Worm (Caenorhabditis elegans) whole organism, L4 larva: ENCODE data around the gene F59B2.9.

ENCODE experiments used
- F49E8.2 ChIP-seq: sonication (generic microtip); optimal IDR thresholded peaks from 2 replicates; lab custom pipeline; 2016; ENCODE audit warnings: missing compliant biosample characterization, mild to moderate bottlenecking, missing genetic modification characterization, borderline replicate concordance
- R02D3.7 ChIP-seq: fragments of 150-350 bp; sonication (generic microtip); optimal IDR thresholded peaks from 3 replicates; lab custom pipeline; 2014; ENCODE audit warnings: missing biosample characterization, missing genetic modification characterization
- aha-1 ChIP-seq: fragments of 150-350 bp; peaks from one replicate; lab custom pipeline; 2014; ENCODE audit warnings: missing biosample characterization, missing genetic modification characterization
- arid-1 ChIP-seq: fragments of 200-800 bp; sonication (Bioruptor generic); conservative IDR thresholded peaks from 2 replicates; pipeline ENCODE4 v1.3.6; 2022; ENCODE audit warnings: missing genetic modification reagents, missing genetic modification characterization, missing compliant biosample characterization
- daf-16 ChIP-seq, 3 experiments: sonication (generic microtip); optimal IDR thresholded peaks; 2 replicates each; lab custom pipeline; 2016 to 2017; ENCODE audit warnings: missing genetic modification characterization in 3 of 3, missing genetic modification reagents in 3 of 3, mild to moderate bottlenecking in 2 of 3, missing compliant biosample characterization in 2 of 3, missing biosample characterization in 1 of 3, moderate library complexity in 1 of 3
- dmd-6 ChIP-seq: fragments of 200-800 bp; sonication (Bioruptor generic); IDR thresholded peaks from 2 replicates; pipeline ENCODE4 v1.3.6; 2022; ENCODE audit warnings: missing genetic modification reagents, missing genetic modification characterization, missing compliant biosample characterization
- dpl-1 ChIP-seq: fragments of 150-350 bp; optimal IDR thresholded peaks from 2 replicates; lab custom pipeline; 2014; ENCODE audit warnings: missing biosample characterization, missing genetic modification reagents, missing genetic modification characterization
- egl-43 ChIP-seq: fragments of 200-800 bp; sonication (Bioruptor generic); IDR thresholded peaks from 2 replicates; pipeline ENCODE4 v1.3.6; 2022; ENCODE audit warnings: missing genetic modification reagents, missing genetic modification characterization, missing compliant biosample characterization
- hif-1 ChIP-seq, 2 experiments: sonication (generic microtip); optimal IDR thresholded peaks; 2 replicates each; lab custom pipeline; 2016 to 2017; ENCODE audit warnings: missing compliant biosample characterization in 2 of 2, missing genetic modification characterization in 2 of 2, missing genetic modification reagents in 2 of 2, missing genotype in 2 of 2, mild to moderate bottlenecking in 1 of 2
- hlh-11 ChIP-seq: fragments of 200-800 bp; sonication (Bioruptor generic); optimal IDR thresholded peaks from 2 replicates; lab custom pipeline; 2018; ENCODE audit warnings: mild to moderate bottlenecking, missing genetic modification characterization, missing compliant biosample characterization
- hmg-1.1 ChIP-seq: fragments of 200-800 bp; sonication (Bioruptor generic); IDR thresholded peaks from 2 replicates; pipeline ENCODE4 v1.3.6; 2022; ENCODE audit warnings: missing genetic modification reagents, missing genetic modification characterization, missing compliant biosample characterization
- lin-38 ChIP-seq: fragments of 200-800 bp; sonication (Bioruptor generic); IDR thresholded peaks from 2 replicates; pipeline ENCODE4 v1.3.6; 2022; ENCODE audit warnings: missing genetic modification reagents, missing genetic modification characterization, missing compliant biosample characterization
- lsy-2 ChIP-seq, 2 experiments: fragments of 150-350 bp in 1 of 2; sonication (generic microtip) in 1 of 2; optimal IDR thresholded peaks; 2 replicates each; lab custom pipeline; 2014 to 2017; ENCODE audit warnings: missing biosample characterization in 2 of 2, missing genetic modification characterization in 2 of 2
- madf-5 ChIP-seq, 2 experiments: fragments of 200-800 bp; sonication (Bioruptor generic); IDR thresholded peaks; 2 replicates each; pipeline ENCODE4 v1.3.6; 2022; ENCODE audit warnings: missing compliant biosample characterization in 2 of 2, missing genetic modification characterization in 2 of 2
- mep-1 ChIP-seq: fragments of 150-350 bp; sonication (generic microtip); optimal IDR thresholded peaks from 3 replicates; lab custom pipeline; 2014; ENCODE audit warnings: missing biosample characterization, missing genetic modification characterization
- mes-2 ChIP-seq: sonication (generic microtip); optimal IDR thresholded peaks from 2 replicates; lab custom pipeline; 2016; ENCODE audit warnings: missing genotype, mild to moderate bottlenecking, missing genetic modification characterization, missing compliant biosample characterization; ENCODE audit not compliant: poor library complexity, severe bottlenecking
- mxl-2 ChIP-seq: fragments of 200-800 bp; sonication (Bioruptor generic); conservative IDR thresholded peaks from 2 replicates; pipeline ENCODE4 v1.3.6; 2022; ENCODE audit warnings: missing genetic modification reagents, missing genetic modification characterization, missing compliant biosample characterization
- mxl-3 ChIP-seq: fragments of 200-800 bp; sonication (Bioruptor generic); optimal IDR thresholded peaks from 2 replicates; lab custom pipeline; 2018; ENCODE audit warnings: mild to moderate bottlenecking, missing genetic modification characterization, missing compliant biosample characterization
- nhr-10 ChIP-seq: fragments of 150-350 bp; optimal IDR thresholded peaks from 2 replicates; lab custom pipeline; 2014; ENCODE audit warnings: missing biosample characterization, missing genetic modification characterization
- nhr-25 ChIP-seq: sonication (generic microtip); optimal IDR thresholded peaks from 2 replicates; lab custom pipeline; 2017; ENCODE audit warnings: missing genetic modification characterization, mild to moderate bottlenecking, missing compliant biosample characterization, antibody characterized with exemption, moderate library complexity, borderline replicate concordance; ENCODE audit not compliant: insufficient read depth
- pha-4 ChIP-seq, 2 experiments: fragments of 150-350 bp in 1 of 2; fragments of 200-800 bp in 1 of 2; sonication (Bioruptor generic) in 1 of 2; IDR thresholded peaks in 1 of 2; optimal IDR thresholded peaks in 1 of 2; 2 replicates each; pipeline versions ENCODE4 v1.3.6 to Lab custom; 2014 to 2022; ENCODE audit warnings: missing genetic modification characterization in 2 of 2, missing genetic modification reagents in 2 of 2, missing biosample characterization in 1 of 2, missing compliant biosample characterization in 1 of 2
- rbr-2 ChIP-seq: sonication (generic microtip); optimal IDR thresholded peaks from 2 replicates; lab custom pipeline; 2016; ENCODE audit warnings: missing genotype, missing genetic modification characterization, missing compliant biosample characterization
- set-16 ChIP-seq: fragments of 200-800 bp; sonication (Bioruptor generic); IDR thresholded peaks from 2 replicates; pipeline ENCODE4 v1.3.6; 2022; ENCODE audit warnings: missing genetic modification reagents, missing genetic modification characterization, missing compliant biosample characterization
- skn-1 ChIP-seq: fragments of 150-350 bp; optimal IDR thresholded peaks from 2 replicates; lab custom pipeline; 2014; ENCODE audit warnings: missing biosample characterization, missing genetic modification characterization
- unc-62 ChIP-seq, 3 experiments: fragments of 150-350 bp in 1 of 3; sonication (generic microtip); optimal IDR thresholded peaks in 2 of 3; peaks in 1 of 3; 1 replicate in 1 of 3; 2 replicates in 2 of 3; lab custom pipeline; 2014 to 2017; ENCODE audit warnings: missing biosample characterization in 3 of 3, missing genetic modification characterization in 3 of 3, missing genetic modification reagents in 3 of 3, missing genotype in 1 of 3
- zfp-3 ChIP-seq: fragments of 200-800 bp; sonication (Bioruptor generic); conservative IDR thresholded peaks from 2 replicates; pipeline ENCODE4 v1.3.6; 2022; ENCODE audit warnings: missing genetic modification reagents, missing genetic modification characterization, missing compliant biosample characterization
- ztf-7 ChIP-seq: fragments of 150-350 bp; optimal IDR thresholded peaks from 2 replicates; lab custom pipeline; 2014; ENCODE audit warnings: missing biosample characterization, missing genetic modification characterization

F59B2.9 gene

DNA sequence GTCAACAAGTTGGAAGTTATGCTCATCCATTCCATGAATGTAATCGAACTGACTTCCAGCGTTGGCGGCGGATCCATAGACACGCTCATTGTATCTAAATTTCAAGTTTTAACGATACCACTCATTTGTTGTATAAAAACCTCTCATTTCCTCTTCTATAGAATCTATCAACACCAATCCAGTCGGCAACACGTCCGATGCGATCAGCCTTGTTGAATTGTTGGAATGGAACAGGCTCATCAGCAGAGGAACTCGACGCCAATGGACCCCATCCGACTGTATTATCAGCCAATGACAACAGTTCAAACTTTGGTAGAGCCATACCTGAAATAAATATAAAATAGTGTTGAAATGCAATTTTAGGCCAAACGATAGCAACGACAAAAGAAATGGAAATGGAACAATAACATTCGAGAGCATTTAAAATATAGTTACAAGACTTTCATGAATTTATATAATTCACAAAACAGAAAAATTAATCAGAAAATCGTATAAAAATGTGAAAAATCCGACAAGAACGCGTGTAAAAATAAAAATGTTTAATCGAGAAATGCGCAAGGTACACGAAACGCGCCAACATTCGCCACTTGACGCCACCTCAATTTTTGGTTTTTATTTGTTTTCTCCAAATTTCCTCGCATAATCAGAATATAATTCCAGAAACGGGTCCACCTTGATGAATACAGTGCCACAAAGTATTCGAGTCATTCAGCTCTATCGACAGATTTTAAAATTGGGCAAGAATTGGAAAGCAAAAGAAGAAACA lies 40.8 kb downstream of the F59B2.9 start, which contains the start of the genes eif-3.D and R08D7.4:
Gene eif-3.D, minus strand, starts transcription at position 324 of the 766 bp plus-strand sequence.
Gene R08D7.4, plus strand, starts transcription at position 638 of the 766 bp plus-strand sequence.
- TF ChIP-seq lsy-2 (tag; optimal IDR thresholded peaks at IDR 0.05; lab: Kevin White, UChicago) (peak in 1 of 2 experiments; percentile 80), pha-4 (GFP tag; IDR thresholded peaks at IDR 0.05; lab: Robert Waterston, UW) (0 out of 2 replicates have a peak, but pooled peaks have one; percentile 31), pha-4 (tag; optimal IDR thresholded peaks at IDR 0.05; lab: Kevin White, UChicago) (no peak), rbr-2 (tag; lab: Kevin White, UChicago) (peak; percentile 65), arid-1 (GFP tag; lab: Robert Waterston, UW) (peak; percentile 52; the same call in 1 of the 2 replicates), aha-1 (tag; lab: Kevin White, UChicago) (peak; percentile 65), hif-1 (tag; optimal IDR thresholded peaks at IDR 0.05; lab: Kevin White, UChicago) (no peak), skn-1 (tag; lab: Kevin White, UChicago) (no peak), zfp-3 (GFP tag; lab: Robert Waterston, UW) (no peak), ztf-7 (tag; lab: Kevin White, UChicago) (peak; percentile 34), R02D3.7 (no peak), hmg-1.1 (peak; percentile 57; the same call in 1 of the 2 replicates), mxl-3 (GFP tag; lab: Kevin White, UChicago) (peak; percentile 13), hlh-11 (tag; lab: Kevin White, UChicago) (peak; percentile 51), mes-2 (tag; lab: Kevin White, UChicago) (peak; percentile 88), mxl-2 (GFP tag; lab: Robert Waterston, UW) (no peak), daf-16 (GFP tag; optimal IDR thresholded peaks at IDR 0.05; lab: Kevin White, UChicago) (peak in 1 of 2 experiments; percentile 35), daf-16 (tag; optimal IDR thresholded peaks at IDR 0.05; lab: Kevin White, UChicago) (peak; percentile 33), mep-1 (tag; lab: Kevin White, UChicago) (peak; percentile 64), lin-38 (GFP tag; lab: Robert Waterston, UW) (peak; percentile 70), dmd-6 (GFP tag; lab: Robert Waterston, UW) (peak; percentile 45), nhr-10 (tag; lab: Kevin White, UChicago) (no peak), dpl-1 (GFP tag; lab: Kevin White, UChicago) (peak; percentile 69)

DNA sequence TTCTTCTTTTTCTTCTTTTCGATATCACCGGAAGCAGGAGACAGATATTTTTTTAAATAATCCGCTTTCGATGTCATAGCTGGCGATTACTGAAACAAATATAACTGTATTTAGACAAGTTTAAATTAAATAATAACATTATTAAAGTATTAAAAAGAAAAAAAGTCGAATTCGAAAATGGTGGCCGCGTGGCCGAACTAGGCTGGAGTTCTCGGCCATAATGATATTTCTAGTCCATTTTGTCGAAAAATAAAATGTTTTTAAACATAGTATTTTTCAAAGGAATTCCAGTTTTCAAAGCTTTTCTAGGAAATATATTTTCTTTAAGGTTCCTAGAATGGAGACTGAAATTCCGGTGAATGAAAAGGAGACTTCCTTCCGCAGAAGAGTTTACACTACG lies 44.6 kb downstream of the F59B2.9 start, which contains the start of the genes bud-13 and rpap-2:
Gene bud-13, minus strand, starts transcription at position 89 of the 400 bp plus-strand sequence.
Gene rpap-2, plus strand, starts transcription at position 329 of the 400 bp plus-strand sequence.
- TF ChIP-seq zfp-3 (GFP tag; lab: Robert Waterston, UW) (no peak), mes-2 (tag; lab: Kevin White, UChicago) (peak; percentile 91), dpl-1 (GFP tag; lab: Kevin White, UChicago) (peak; percentile 29), rbr-2 (tag; lab: Kevin White, UChicago) (no peak), madf-5 (GFP tag; IDR thresholded peaks at IDR 0.05; lab: Robert Waterston, UW) (no peak), F49E8.2 (tag; lab: Kevin White, UChicago) (no peak), hif-1 (tag; optimal IDR thresholded peaks at IDR 0.05; lab: Kevin White, UChicago) (peak in 1 of 2 experiments; percentile 22)

- TF ChIP-seq pha-4 (GFP tag; IDR thresholded peaks at IDR 0.05; lab: Robert Waterston, UW) (peak; percentile 69; the same call in 1 of the 2 replicates), pha-4 (tag; optimal IDR thresholded peaks at IDR 0.05; lab: Kevin White, UChicago) (no peak), set-16 (peak; percentile 96), nhr-25 (no peak), unc-62 (GFP tag; optimal IDR thresholded peaks at IDR 0.05 in 1 of 2; lab: Kevin White, UChicago) (peak in 1 of 2 experiments; percentile 15), unc-62 (tag; optimal IDR thresholded peaks at IDR 0.05; lab: Kevin White, UChicago) (no peak)
Observed at ce11 chrIII:8964684-8965283, 47.4 kb downstream of the F59B2.9 start.

DNA sequence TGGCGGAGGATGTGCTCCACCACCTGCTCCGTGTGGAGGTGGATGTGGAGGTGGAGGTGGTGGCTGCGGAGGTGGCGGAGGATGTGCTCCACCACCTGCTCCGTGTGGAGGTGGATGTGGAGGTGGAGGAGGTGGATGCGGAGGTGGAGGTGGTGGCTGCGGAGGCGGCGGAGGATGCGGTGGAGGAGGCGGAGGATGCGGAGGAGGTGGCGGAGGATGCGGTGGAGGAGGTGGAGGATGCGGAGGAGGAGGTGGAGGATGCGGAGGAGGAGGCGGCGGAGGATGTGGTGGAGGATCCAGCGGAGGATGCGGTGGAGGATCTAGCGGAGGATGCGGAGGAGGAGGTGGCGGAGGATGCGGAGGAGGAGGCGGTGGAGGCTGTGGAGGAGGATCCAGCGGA lies 49.7 kb downstream of the F59B2.9 start:
- TF ChIP-seq egl-43: 0 out of 2 replicates have a peak, but pooled peaks have one; percentile 16
- TF ChIP-seq set-16: peak; percentile 99
- peak; percentile 98; the same call in 1 of the 2 replicates for TF ChIP-seq pha-4 (GFP tag; IDR thresholded peaks at IDR 0.05; lab: Robert Waterston, UW)
- no peak for TF ChIP-seq pha-4 (tag; optimal IDR thresholded peaks at IDR 0.05; lab: Kevin White, UChicago)
- no peak for TF ChIP-seq unc-62 (GFP tag; optimal IDR thresholded peaks at IDR 0.05 in 1 of 2; lab: Kevin White, UChicago)
- TF ChIP-seq unc-62 (tag; optimal IDR thresholded peaks at IDR 0.05; lab: Kevin White, UChicago): no peak
